Worm (Caenorhabditis elegans) whole organism, L4/young adult: ENCODE data around the gene Y48A5A.3.

Experiments
- W03F9.2 ChIP-seq: fragments of 150-350 bp; optimal IDR thresholded peaks from 2 replicates; lab custom pipeline; 2014; ENCODE audit warnings: missing biosample characterization, missing genetic modification characterization
- dao-5 ChIP-seq: sonication (generic microtip); optimal IDR thresholded peaks from 2 replicates; lab custom pipeline; 2016; ENCODE audit warnings: missing genotype, missing genetic modification characterization, moderate library complexity, missing compliant biosample characterization
- him-1 ChIP-seq: sonication (generic microtip); optimal IDR thresholded peaks from 2 replicates; lab custom pipeline; 2016; ENCODE audit warnings: missing genotype, missing genetic modification reagents, missing genetic modification characterization, missing compliant biosample characterization

The Y48A5A.3 gene

ce11 chrIV:1969353-1969752 lies at the start of gene Y48A5A.3:
TSS of gene Y48A5A.3 (plus strand) at chrIV:1969737.
- no peak for TF ChIP-seq him-1
- no peak for TF ChIP-seq dao-5 (tag; lab: Kevin White, UChicago)
- TF ChIP-seq W03F9.2 (tag; lab: Kevin White, UChicago) = no peak

- no peak for TF ChIP-seq dao-5 (tag; lab: Kevin White, UChicago)
- TF ChIP-seq him-1 = no peak
- no peak for TF ChIP-seq W03F9.2 (tag; lab: Kevin White, UChicago)
These were observed 49.0 kb upstream of the Y48A5A.3 start for ce11 chrIV:1920513-1920912.

ce11 chrIV:1923722-1924121 lies 45.8 kb upstream of the Y48A5A.3 start, which contains the start of gene denn-4:
TSS of gene denn-4 (plus strand) at chrIV:1924001.
- TF ChIP-seq him-1 = no peak
- TF ChIP-seq W03F9.2 (tag; lab: Kevin White, UChicago) = no peak
- TF ChIP-seq dao-5 (tag; lab: Kevin White, UChicago) = no peak

- TF ChIP-seq W03F9.2 (tag; lab: Kevin White, UChicago) (no peak), dao-5 (tag; lab: Kevin White, UChicago) (no peak), him-1 (no peak)
These were observed 45.4 kb upstream of the Y48A5A.3 start for ce11 chrIV:1924178-1924577.

ce11 chrIV:1945200-1945599 lies 24.3 kb upstream of the Y48A5A.3 start:
- TF ChIP-seq W03F9.2 (tag; lab: Kevin White, UChicago) (no peak), dao-5 (tag; lab: Kevin White, UChicago) (no peak), him-1 (no peak)

- TF ChIP-seq him-1 (no peak), dao-5 (tag; lab: Kevin White, UChicago) (no peak), W03F9.2 (tag; lab: Kevin White, UChicago) (no peak)
These were observed 21.6 kb upstream of the Y48A5A.3 start, which contains the start of gene tsen-54 for ce11 chrIV:1947891-1948290. TSS of gene tsen-54 (plus strand) at chrIV:1948191.

ce11 chrIV:1952312-1952711 lies 17.2 kb upstream of the Y48A5A.3 start:
- TF ChIP-seq W03F9.2 (tag; lab: Kevin White, UChicago) (no peak), him-1 (no peak), dao-5 (tag; lab: Kevin White, UChicago) (no peak)

ce11 chrIV:1953132-1953629 lies 16.4 kb upstream of the Y48A5A.3 start, which contains the start of gene F52C12.2:
TSS of gene F52C12.2 (plus strand) at chrIV:1953579.
- no peak for TF ChIP-seq him-1
- TF ChIP-seq dao-5 (tag; lab: Kevin White, UChicago) = no peak
- no peak for TF ChIP-seq W03F9.2 (tag; lab: Kevin White, UChicago)

ce11 chrIV:1956411-1956810 lies 13.1 kb upstream of the Y48A5A.3 start, which contains the start of gene F52C12.6:
TSS of gene F52C12.6 (plus strand) at chrIV:1956711.
- TF ChIP-seq W03F9.2 (tag; lab: Kevin White, UChicago) = no peak
- no peak for TF ChIP-seq him-1
- no peak for TF ChIP-seq dao-5 (tag; lab: Kevin White, UChicago)

ce11 chrIV:1959554-1959953 lies 10.0 kb upstream of the Y48A5A.3 start, which contains the start of gene tdpo-1:
TSS of gene tdpo-1 (plus strand) at chrIV:1959854.
- no peak for TF ChIP-seq him-1
- TF ChIP-seq dao-5 (tag; lab: Kevin White, UChicago) = no peak
- no peak for TF ChIP-seq W03F9.2 (tag; lab: Kevin White, UChicago)

- no peak for TF ChIP-seq dao-5 (tag; lab: Kevin White, UChicago)
- TF ChIP-seq W03F9.2 (tag; lab: Kevin White, UChicago) = no peak
- TF ChIP-seq him-1 = no peak
These were observed 6.3 kb upstream of the Y48A5A.3 start, which contains the start of gene ulp-3 for ce11 chrIV:1963247-1963646. TSS of gene ulp-3 (plus strand) at chrIV:1963634.

ce11 chrIV:1964057-1964456 lies 5.5 kb upstream of the Y48A5A.3 start:
- TF ChIP-seq dao-5 (tag; lab: Kevin White, UChicago) (no peak), him-1 (no peak), W03F9.2 (tag; lab: Kevin White, UChicago) (no peak)

ce11 chrIV:1965135-1965534 lies 4.4 kb upstream of the Y48A5A.3 start, which contains the start of gene Y48A5A.1:
TSS of gene Y48A5A.1 (plus strand) at chrIV:1965481.
- TF ChIP-seq W03F9.2 (tag; lab: Kevin White, UChicago) (no peak), dao-5 (tag; lab: Kevin White, UChicago) (no peak), him-1 (no peak)

- no peak for TF ChIP-seq dao-5 (tag; lab: Kevin White, UChicago)
- no peak for TF ChIP-seq W03F9.2 (tag; lab: Kevin White, UChicago)
- TF ChIP-seq him-1 = no peak
These were observed 621 bp downstream of the Y48A5A.3 start for ce11 chrIV:1970158-1970557.

- TF ChIP-seq him-1 (no peak), W03F9.2 (tag; lab: Kevin White, UChicago) (no peak), dao-5 (tag; lab: Kevin White, UChicago) (no peak)
These were observed 1.5 kb downstream of the Y48A5A.3 start for ce11 chrIV:1971078-1971477.
